Fruit fly (Drosophila melanogaster): ENCODE measurements around the gene ppk26.

The ppk26 gene

DNA sequence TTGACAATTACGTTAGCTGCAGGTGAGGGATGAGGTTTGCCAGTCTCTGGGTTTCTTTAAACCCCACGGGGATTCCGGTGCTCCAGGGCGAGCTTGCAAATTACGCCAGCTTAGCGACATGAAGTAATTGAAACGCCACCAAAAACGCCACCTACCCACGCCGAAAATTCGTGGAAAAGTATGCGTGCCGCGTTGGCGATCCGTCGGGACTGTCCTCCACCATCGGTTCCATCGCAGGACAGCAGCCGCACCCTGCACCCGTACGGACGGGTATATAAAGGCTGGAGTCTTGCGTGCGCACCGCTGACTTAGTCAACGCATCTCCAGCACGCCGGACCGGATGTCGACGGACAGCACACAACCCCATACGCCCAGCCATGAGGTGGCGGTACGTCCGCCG is at the start of gene ppk26:
Gene ppk26, plus strand, starts transcription at position 301 of the 400 bp plus-strand sequence.
- no peak for TF ChIP-seq CG33017 (tag; optimal IDR thresholded peaks at IDR 0.05)
- TF ChIP-seq CG5204 (GFP tag; optimal IDR thresholded peaks at IDR 0.05), result no peak
- TF ChIP-seq CG14711 (tag; optimal IDR thresholded peaks at IDR 0.05), result no peak
- TF ChIP-seq ovo (GFP tag; optimal IDR thresholded peaks at IDR 0.05), result no peak
- TF ChIP-seq Mnt (GFP tag; optimal IDR thresholded peaks at IDR 0.05), result no peak
- TF ChIP-seq CG7045 (GFP tag; optimal IDR thresholded peaks at IDR 0.05), result no peak
- no peak for TF ChIP-seq CG1620 (GFP tag; optimal IDR thresholded peaks at IDR 0.05)
- no peak for TF ChIP-seq cic (GFP tag; optimal IDR thresholded peaks at IDR 0.05)
- no peak for TF ChIP-seq Hr96 (GFP tag; optimal IDR thresholded peaks at IDR 0.05)
- TF ChIP-seq CG12768 (GFP tag; optimal IDR thresholded peaks at IDR 0.05), result no peak
- TF ChIP-seq kay (GFP tag; ENCODE audit: borderline replicate concordance), result no peak
- TF ChIP-seq toe (GFP tag; optimal IDR thresholded peaks at IDR 0.05), result no peak
- no peak for TF ChIP-seq Clk (GFP tag; optimal IDR thresholded peaks at IDR 0.05)
- TF ChIP-seq bab1 (GFP tag; optimal IDR thresholded peaks at IDR 0.05), result no peak
- no peak for TF ChIP-seq cnc (optimal IDR thresholded peaks at IDR 0.05)
- TF ChIP-seq Crg-1 (GFP tag; optimal IDR thresholded peaks at IDR 0.05), result no peak
- no peak for TF ChIP-seq pad (GFP tag; optimal IDR thresholded peaks at IDR 0.05)
- no peak for TF ChIP-seq CG7101 (tag; optimal IDR thresholded peaks at IDR 0.05)

DNA sequence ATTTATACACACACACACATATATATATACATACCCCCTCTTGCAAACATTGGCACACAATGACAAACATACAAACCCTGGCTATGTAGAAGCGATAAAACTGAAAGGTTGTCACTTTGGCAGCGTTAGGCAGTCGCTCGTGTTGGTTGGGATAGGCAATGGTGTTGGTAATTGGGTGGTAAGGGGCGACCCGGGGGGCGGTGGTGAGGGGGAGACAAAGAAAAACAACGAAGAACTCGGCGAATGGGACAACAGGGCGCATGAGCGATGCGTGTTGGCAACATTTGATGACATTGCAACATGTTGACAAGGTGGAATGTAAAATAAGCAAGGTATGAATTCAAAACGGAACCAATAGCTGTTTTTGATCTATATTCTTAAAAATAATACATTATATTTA is 33.4 kb upstream of the ppk26 start:
- TF ChIP-seq pad (GFP tag; optimal IDR thresholded peaks at IDR 0.05) (no peak), CG33017 (tag; optimal IDR thresholded peaks at IDR 0.05) (no peak), bab1 (GFP tag; optimal IDR thresholded peaks at IDR 0.05) (no peak), CG5204 (GFP tag; optimal IDR thresholded peaks at IDR 0.05) (no peak), Crg-1 (GFP tag; optimal IDR thresholded peaks at IDR 0.05) (no peak), Mnt (GFP tag; optimal IDR thresholded peaks at IDR 0.05) (no peak), CG14711 (tag; optimal IDR thresholded peaks at IDR 0.05) (no peak), CG7045 (GFP tag; optimal IDR thresholded peaks at IDR 0.05) (no peak), toe (GFP tag; optimal IDR thresholded peaks at IDR 0.05) (no peak)

DNA sequence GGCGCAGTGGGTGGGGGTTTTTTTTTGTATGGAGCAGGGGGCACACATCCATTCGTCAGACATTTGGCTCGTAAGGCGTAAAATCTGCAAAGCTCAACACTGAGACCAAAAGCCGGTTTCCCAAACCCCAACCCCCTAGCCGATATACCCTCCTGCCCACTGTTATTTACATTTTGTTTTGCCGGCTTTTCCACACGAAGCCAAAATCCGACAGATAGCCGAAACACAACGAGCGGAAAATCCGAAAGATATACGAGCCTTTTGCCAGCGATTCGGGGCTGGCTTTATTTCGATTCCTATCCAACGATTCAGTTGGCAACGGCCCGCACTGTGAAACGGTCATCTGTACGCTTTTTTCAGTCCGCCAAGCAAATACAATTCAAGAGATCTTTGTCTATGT is 32.4 kb upstream of the ppk26 start, which contains the start of gene CG42458:
Gene CG42458, plus strand, starts transcription at position 311 of the 400 bp plus-strand sequence.
- TF ChIP-seq CG33017 (tag; optimal IDR thresholded peaks at IDR 0.05) (no peak), CG5204 (GFP tag; optimal IDR thresholded peaks at IDR 0.05) (no peak), kay (GFP tag; ENCODE audit: borderline replicate concordance) (peak; percentile 68)

DNA sequence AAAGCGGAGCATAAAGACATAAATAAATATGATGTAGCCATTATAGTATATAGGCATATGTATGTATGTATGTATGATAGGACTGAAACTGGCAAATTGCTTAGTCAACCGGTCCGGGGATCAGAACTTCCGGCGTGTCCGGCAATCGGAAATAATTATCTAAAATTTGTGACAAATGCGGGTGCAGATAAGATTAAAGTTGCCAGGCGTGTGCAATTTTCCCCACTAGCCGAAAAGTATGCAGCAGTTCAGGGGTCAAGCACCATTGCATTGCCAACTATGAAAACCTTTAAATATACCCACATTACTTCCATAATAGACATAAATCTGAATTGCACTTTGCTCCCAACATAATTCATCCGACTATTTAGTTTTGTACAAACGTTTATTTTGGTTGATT is 23.7 kb upstream of the ppk26 start:
- no peak for TF ChIP-seq Clk (GFP tag; optimal IDR thresholded peaks at IDR 0.05)
- no peak for TF ChIP-seq ovo (GFP tag; optimal IDR thresholded peaks at IDR 0.05)
- no peak for TF ChIP-seq tj (GFP tag; optimal IDR thresholded peaks at IDR 0.05)
- TF ChIP-seq kay (GFP tag; ENCODE audit: borderline replicate concordance), result no peak

DNA sequence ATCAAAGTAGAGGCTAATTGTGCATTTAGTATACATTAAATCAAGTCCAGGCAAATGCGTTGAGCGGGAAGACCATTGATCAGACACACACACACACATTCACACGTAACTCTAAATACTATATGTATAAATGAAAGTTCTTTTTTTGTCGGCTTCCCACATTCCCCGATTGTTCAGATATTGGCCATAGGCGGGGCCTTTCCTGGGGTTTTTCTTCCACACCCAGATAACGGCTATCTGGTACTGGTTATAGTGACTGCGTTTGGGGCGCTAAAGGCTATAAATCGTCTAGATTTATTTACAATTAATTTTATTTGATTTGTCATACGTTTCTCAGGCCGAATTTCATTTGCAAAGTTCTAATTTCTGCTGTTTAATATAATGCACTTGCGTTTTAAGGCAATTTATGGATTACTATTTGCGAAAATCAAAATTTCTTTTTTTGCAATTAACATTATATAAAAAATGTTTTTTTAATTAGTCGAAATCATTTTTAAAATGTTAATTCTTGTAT is 23.1 kb upstream of the ppk26 start:
- TF ChIP-seq Crg-1 (GFP tag; optimal IDR thresholded peaks at IDR 0.05), result no peak
- peak; percentile 62 for TF ChIP-seq kay (GFP tag; ENCODE audit: borderline replicate concordance)

DNA sequence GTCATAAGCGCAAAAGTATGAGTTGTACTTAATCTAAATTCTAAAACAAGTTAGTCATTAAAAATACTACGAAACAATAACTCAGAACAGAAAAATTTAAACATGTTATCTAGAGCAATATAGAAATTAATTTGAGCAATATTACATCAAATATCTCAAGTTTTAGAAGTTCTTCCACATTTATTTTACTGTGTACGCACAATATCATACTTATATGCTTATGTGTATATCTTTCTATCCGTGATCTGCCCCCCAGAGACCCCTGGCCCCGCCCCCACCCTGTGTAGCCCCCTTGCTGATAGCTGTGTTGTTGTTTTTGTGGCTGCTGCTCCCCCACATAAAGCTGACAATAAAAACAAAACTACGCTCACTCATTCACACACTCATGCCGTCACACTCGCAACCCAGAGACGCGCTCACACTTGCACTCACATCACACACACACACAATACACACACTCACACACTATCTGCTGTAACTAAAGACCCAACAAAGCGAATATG is 22.6 kb upstream of the ppk26 start:
- no peak for TF ChIP-seq bab1 (GFP tag; optimal IDR thresholded peaks at IDR 0.05)
- TF ChIP-seq cic (GFP tag; optimal IDR thresholded peaks at IDR 0.05), result peak; percentile 71
- TF ChIP-seq CG1620 (GFP tag; optimal IDR thresholded peaks at IDR 0.05), result no peak
- TF ChIP-seq tj (GFP tag; optimal IDR thresholded peaks at IDR 0.05), result peak; percentile 46

DNA sequence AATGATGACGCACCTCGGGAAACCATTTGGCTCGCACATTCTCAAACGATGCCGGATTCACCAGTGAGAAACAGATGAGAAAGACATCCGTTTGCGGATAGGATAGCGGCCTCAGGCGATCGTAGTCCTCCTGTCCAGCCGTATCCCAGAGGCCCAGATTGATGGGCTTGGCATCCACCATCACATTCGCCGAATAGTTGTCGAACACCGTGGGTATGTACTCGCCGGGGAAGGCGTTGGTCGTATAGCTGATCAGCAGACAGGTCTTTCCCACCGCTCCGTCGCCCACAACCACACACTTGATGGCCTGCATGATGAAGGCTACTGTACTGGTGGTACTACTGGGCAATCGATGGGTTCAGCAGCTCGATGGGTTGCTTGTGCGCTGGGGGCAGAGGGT is 21.8 kb upstream of the ppk26 start:
- TF ChIP-seq kay (GFP tag; ENCODE audit: borderline replicate concordance), result no peak
- TF ChIP-seq bab1 (GFP tag; optimal IDR thresholded peaks at IDR 0.05), result no peak
- no peak for TF ChIP-seq Hr96 (GFP tag; optimal IDR thresholded peaks at IDR 0.05)
- TF ChIP-seq CG7045 (GFP tag; optimal IDR thresholded peaks at IDR 0.05), result no peak

DNA sequence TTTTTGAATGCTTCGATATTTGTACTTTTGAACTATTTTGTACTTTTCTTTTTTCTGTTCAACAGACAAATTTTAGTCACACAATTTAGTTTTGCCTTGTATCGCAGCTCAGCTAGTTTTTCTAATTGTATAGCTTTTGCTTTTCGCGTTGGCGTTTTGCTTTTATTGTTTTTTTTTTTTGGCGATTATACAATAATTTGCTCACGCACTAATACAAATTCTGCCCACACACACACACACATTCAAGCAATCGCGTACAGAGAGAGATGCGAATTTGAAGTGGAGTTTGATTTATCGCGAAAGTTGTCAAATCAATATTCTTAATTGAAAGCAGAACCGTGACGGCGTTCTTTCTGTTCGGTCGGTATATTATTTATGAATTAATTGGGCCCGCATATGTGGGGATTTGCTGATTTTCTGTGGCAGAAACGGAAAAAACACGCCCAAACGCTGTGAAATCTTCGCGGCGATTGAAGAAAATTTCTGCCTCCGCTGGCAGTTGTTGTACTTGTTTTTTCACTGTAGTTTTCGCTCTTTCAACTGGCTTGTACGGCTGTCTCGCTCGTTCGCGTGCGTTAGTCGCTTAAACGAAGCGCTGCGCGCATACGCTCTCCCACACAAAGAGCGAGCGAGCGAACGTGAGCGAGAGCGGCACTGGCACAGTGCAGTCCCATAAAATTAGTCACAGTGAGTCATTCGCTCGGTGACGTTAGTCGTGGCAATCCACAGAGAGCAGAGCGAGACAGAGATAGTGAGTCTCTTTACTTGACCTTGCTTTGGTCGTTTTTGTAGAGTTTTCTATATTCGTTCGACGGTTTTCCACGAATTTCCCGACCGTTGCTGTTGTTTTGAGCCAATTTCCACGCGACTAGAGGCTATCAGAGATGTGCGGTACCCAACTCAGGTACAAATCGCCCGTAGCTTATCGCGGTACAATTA is 21.0 kb upstream of the ppk26 start, which contains the start of gene Rac2:
Gene Rac2, minus strand, starts transcription at position 476 of the 939 bp plus-strand sequence.
- TF ChIP-seq CG7045 (GFP tag; optimal IDR thresholded peaks at IDR 0.05) (no peak), CG11617 (GFP tag; optimal IDR thresholded peaks at IDR 0.05) (peak; percentile 34), cnc (optimal IDR thresholded peaks at IDR 0.05) (no peak), Hr96 (GFP tag; optimal IDR thresholded peaks at IDR 0.05) (peak; percentile 48), CG1620 (GFP tag; optimal IDR thresholded peaks at IDR 0.05) (no peak), toe (GFP tag; optimal IDR thresholded peaks at IDR 0.05) (peak; percentile 17), CG33017 (tag; optimal IDR thresholded peaks at IDR 0.05) (no peak), pad (GFP tag; optimal IDR thresholded peaks at IDR 0.05) (peak; percentile 29), CG5204 (GFP tag; optimal IDR thresholded peaks at IDR 0.05) (no peak), bab1 (GFP tag; optimal IDR thresholded peaks at IDR 0.05) (peak; percentile 46), Clk (GFP tag; optimal IDR thresholded peaks at IDR 0.05) (peak; percentile 11), tj (GFP tag; optimal IDR thresholded peaks at IDR 0.05) (peak; percentile 75), CG7101 (tag; optimal IDR thresholded peaks at IDR 0.05) (peak; percentile 41), kay (GFP tag; ENCODE audit: borderline replicate concordance) (peak; percentile 100), ovo (GFP tag; optimal IDR thresholded peaks at IDR 0.05) (no peak), CG14711 (tag; optimal IDR thresholded peaks at IDR 0.05) (peak; percentile 19), cic (GFP tag; optimal IDR thresholded peaks at IDR 0.05) (peak; percentile 65), Mnt (GFP tag; optimal IDR thresholded peaks at IDR 0.05) (peak; percentile 46), Crg-1 (GFP tag; optimal IDR thresholded peaks at IDR 0.05) (no peak), CG12768 (GFP tag; optimal IDR thresholded peaks at IDR 0.05) (peak; percentile 4)
